Worm (Caenorhabditis elegans) whole organism, L4 larva: ENCODE measurements around the gene F58F9.6.

Experiments used
- cey-2 ChIP-seq: sonication (generic microtip); optimal IDR thresholded peaks from 3 replicates; lab custom pipeline; 2017; ENCODE audit warnings: missing genetic modification characterization, mild to moderate bottlenecking, missing compliant biosample characterization, antibody characterized with exemption, borderline replicate concordance; ENCODE audit not compliant: insufficient read depth
- fkh-10 ChIP-seq: fragments of 150-350 bp; optimal IDR thresholded peaks from 2 replicates; lab custom pipeline; 2014; ENCODE audit warnings: missing biosample characterization, missing genetic modification reagents, missing genetic modification characterization
- sdz-12 ChIP-seq: fragments of 200-800 bp; sonication (Bioruptor generic); optimal IDR thresholded peaks from 2 replicates; lab custom pipeline; 2018; ENCODE audit warnings: mild to moderate bottlenecking, missing genetic modification characterization, missing compliant biosample characterization
- snpc-4 ChIP-seq: fragments of 150-350 bp; optimal IDR thresholded peaks from 2 replicates; lab custom pipeline; 2014; ENCODE audit warnings: missing biosample characterization, missing genetic modification characterization
- spr-3 ChIP-seq: fragments of 200-800 bp; sonication (Bioruptor generic); optimal IDR thresholded peaks from 2 replicates; lab custom pipeline; 2018; ENCODE audit warnings: mild to moderate bottlenecking, missing genetic modification characterization, missing compliant biosample characterization

ce11 chrIV:6271923-6272322, 34.5 kb upstream of the F58F9.6 start, which contains the start of gene srv-31:
- TF ChIP-seq cey-2 (no peak), spr-3 (GFP tag; lab: Kevin White, UChicago) (no peak), snpc-4 (no peak), sdz-12 (GFP tag; lab: Kevin White, UChicago) (no peak), fkh-10 (GFP tag; lab: Kevin White, UChicago) (no peak)
